Worm (Caenorhabditis elegans) whole organism, L1 larva: ENCODE measurements around the gene srt-70.

Source experiments
- F16B12.6 ChIP-seq: fragments of 150-350 bp; optimal IDR thresholded peaks from 2 replicates; lab custom pipeline; 2014; ENCODE audit warnings: missing biosample characterization, missing genetic modification characterization
- Y116A8C.19 ChIP-seq: sonication (generic microtip); optimal IDR thresholded peaks from 2 replicates; lab custom pipeline; 2016; ENCODE audit warnings: missing compliant biosample characterization, missing genetic modification characterization, borderline replicate concordance
- alr-1 ChIP-seq: fragments of 200-800 bp; sonication (Bioruptor generic); optimal IDR thresholded peaks from 2 replicates; lab custom pipeline; 2018; ENCODE audit warnings: borderline replicate concordance, mild to moderate bottlenecking, missing genetic modification characterization, missing compliant biosample characterization
- ceh-63 ChIP-seq: fragments of 200-800 bp; sonication (Bioruptor generic); optimal IDR thresholded peaks from 2 replicates; lab custom pipeline; 2018; ENCODE audit warnings: mild to moderate bottlenecking, missing genetic modification characterization, missing compliant biosample characterization
- ceh-8 ChIP-seq: fragments of 200-800 bp; sonication (Bioruptor generic); optimal IDR thresholded peaks from 2 replicates; lab custom pipeline; 2018; ENCODE audit warnings: mild to moderate bottlenecking, missing genetic modification characterization, moderate library complexity, missing compliant biosample characterization
- ceh-90 ChIP-seq: sonication (generic microtip); optimal IDR thresholded peaks from 2 replicates; lab custom pipeline; 2016; ENCODE audit warnings: missing genetic modification characterization, missing compliant biosample characterization
- ces-1 ChIP-seq: fragments of 150-350 bp; optimal IDR thresholded peaks from 2 replicates; lab custom pipeline; 2014; ENCODE audit warnings: missing biosample characterization, missing genetic modification reagents, missing genetic modification characterization
- dpl-1 ChIP-seq, 3 experiments: fragments of 150-350 bp in 2 of 3; sonication (generic microtip) in 1 of 3; optimal IDR thresholded peaks; 2 replicates each; lab custom pipeline; 2014 to 2017; ENCODE audit warnings: missing biosample characterization in 3 of 3, missing genetic modification characterization in 3 of 3, missing genetic modification reagents in 3 of 3
- dsc-1 ChIP-seq: sonication (generic microtip); optimal IDR thresholded peaks from 2 replicates; lab custom pipeline; 2016; ENCODE audit warnings: mild to moderate bottlenecking, missing genetic modification characterization, missing compliant biosample characterization
- efl-1 ChIP-seq, 4 experiments: fragments of 150-350 bp; optimal IDR thresholded peaks in 3 of 4; peaks in 1 of 4; 1 replicate in 1 of 4; 2 replicates in 3 of 4; lab custom pipeline; 2014; ENCODE audit warnings: missing biosample characterization in 2 of 4, missing genetic modification characterization in 2 of 4, missing genetic modification reagents in 2 of 4
- egl-27 ChIP-seq, 2 experiments: fragments of 150-350 bp in 1 of 2; sonication (generic microtip); optimal IDR thresholded peaks; 3 replicates each; lab custom pipeline; 2017 to 2018; ENCODE audit warnings: missing biosample characterization in 2 of 2, missing genetic modification characterization in 2 of 2, missing genetic modification reagents in 2 of 2
- elt-2 ChIP-seq: sonication (generic microtip); optimal IDR thresholded peaks from 2 replicates; lab custom pipeline; 2016; ENCODE audit warnings: missing genetic modification characterization, mild to moderate bottlenecking, inconsistent platforms, missing compliant biosample characterization, missing genetic modification reagents
- ets-5 ChIP-seq: fragments of 200-800 bp; sonication (Bioruptor generic); IDR thresholded peaks from 2 replicates; pipeline ENCODE4 v1.3.6; 2022; ENCODE audit warnings: missing genetic modification characterization, missing compliant biosample characterization
- fkh-10 ChIP-seq: sonication (generic microtip); optimal IDR thresholded peaks from 2 replicates; lab custom pipeline; 2017; ENCODE audit warnings: missing biosample characterization, missing genetic modification reagents, missing genetic modification characterization
- fkh-8 ChIP-seq: sonication (generic microtip); optimal IDR thresholded peaks from 2 replicates; lab custom pipeline; 2016; ENCODE audit warnings: mild to moderate bottlenecking, missing genetic modification characterization, missing compliant biosample characterization
- fos-1 ChIP-seq: fragments of 150-350 bp; optimal IDR thresholded peaks from 2 replicates; lab custom pipeline; 2014; ENCODE audit warnings: missing biosample characterization, missing genetic modification characterization
- hlh-17 ChIP-seq: fragments of 200-800 bp; sonication (Bioruptor generic); optimal IDR thresholded peaks from 2 replicates; lab custom pipeline; 2018; ENCODE audit warnings: missing genetic modification characterization, mild to moderate bottlenecking, missing compliant biosample characterization, moderate library complexity, borderline replicate concordance
- lin-13 ChIP-seq: fragments of 150-350 bp; optimal IDR thresholded peaks from 2 replicates; lab custom pipeline; 2014; ENCODE audit warnings: missing biosample characterization, missing genetic modification reagents, missing genetic modification characterization
- lin-15B ChIP-seq: fragments of 150-350 bp; sonication (generic microtip); optimal IDR thresholded peaks from 3 replicates; lab custom pipeline; 2014; ENCODE audit warnings: missing biosample characterization, missing genetic modification characterization
- lin-39 ChIP-seq: fragments of 150-350 bp; optimal IDR thresholded peaks from 2 replicates; lab custom pipeline; 2014; ENCODE audit warnings: missing biosample characterization, missing genetic modification reagents, missing genetic modification characterization
- lsy-2 ChIP-seq, 2 experiments: fragments of 150-350 bp; optimal IDR thresholded peaks; 2 replicates each; lab custom pipeline; 2014; ENCODE audit warnings: missing biosample characterization in 2 of 2, missing genetic modification characterization in 2 of 2
- mdl-1 ChIP-seq, 2 experiments: fragments of 150-350 bp; optimal IDR thresholded peaks; 2 replicates each; lab custom pipeline; 2014 to 2017; ENCODE audit warnings: missing biosample characterization in 2 of 2, missing genetic modification characterization in 2 of 2, inconsistent platforms in 1 of 2
- mef-2 ChIP-seq: fragments of 150-350 bp; optimal IDR thresholded peaks from 2 replicates; lab custom pipeline; 2014; ENCODE audit warnings: missing biosample characterization, missing genetic modification characterization
- mep-1 ChIP-seq: fragments of 150-350 bp; optimal IDR thresholded peaks from 2 replicates; lab custom pipeline; 2014; ENCODE audit warnings: missing biosample characterization, missing genetic modification characterization
- nhr-19 ChIP-seq: fragments of 200-800 bp; sonication (Bioruptor generic); conservative IDR thresholded peaks from 2 replicates; pipeline ENCODE4 v1.3.6; 2022; ENCODE audit warnings: missing genetic modification characterization, missing compliant biosample characterization
- nhr-20 ChIP-seq: sonication (generic microtip); optimal IDR thresholded peaks from 2 replicates; lab custom pipeline; 2016; ENCODE audit warnings: mild to moderate bottlenecking, missing genetic modification characterization, missing compliant biosample characterization
- nhr-237 ChIP-seq: fragments of 150-350 bp; optimal IDR thresholded peaks from 2 replicates; lab custom pipeline; 2014; ENCODE audit warnings: missing biosample characterization, missing genetic modification characterization
- nhr-28 ChIP-seq: fragments of 150-350 bp; optimal IDR thresholded peaks from 2 replicates; lab custom pipeline; 2014; ENCODE audit warnings: missing biosample characterization, missing genetic modification characterization
- nhr-71 ChIP-seq: sonication (generic microtip); optimal IDR thresholded peaks from 2 replicates; lab custom pipeline; 2016; ENCODE audit warnings: mild to moderate bottlenecking, missing genetic modification characterization, moderate library complexity, missing compliant biosample characterization
- nhr-76 ChIP-seq: sonication (generic microtip); optimal IDR thresholded peaks from 2 replicates; lab custom pipeline; 2017; ENCODE audit warnings: missing biosample characterization, missing genetic modification characterization
- nhr-77 ChIP-seq: fragments of 150-350 bp; optimal IDR thresholded peaks from 2 replicates; lab custom pipeline; 2014; ENCODE audit warnings: missing biosample characterization, missing genetic modification characterization
- nhr-85 ChIP-seq: sonication (generic microtip); peaks from one replicate; lab custom pipeline; 2016; ENCODE audit warnings: missing genetic modification characterization, inconsistent platforms, missing compliant biosample characterization
- nhr-90 ChIP-seq: sonication (generic microtip); optimal IDR thresholded peaks from 2 replicates; lab custom pipeline; 2016; ENCODE audit warnings: mild to moderate bottlenecking, missing genetic modification characterization, missing compliant biosample characterization; ENCODE audit not compliant: poor library complexity
- snu-23 ChIP-seq: sonication (generic microtip); optimal IDR thresholded peaks from 2 replicates; lab custom pipeline; 2016; ENCODE audit warnings: missing genetic modification characterization, missing compliant biosample characterization
- sptf-1 ChIP-seq: fragments of 150-350 bp; optimal IDR thresholded peaks from 2 replicates; lab custom pipeline; 2014; ENCODE audit warnings: missing biosample characterization, missing genetic modification characterization
- swsn-7 ChIP-seq: sonication (generic microtip); optimal IDR thresholded peaks from 2 replicates; lab custom pipeline; 2016; ENCODE audit warnings: missing genetic modification characterization, missing compliant biosample characterization
- unc-130 ChIP-seq: fragments of 150-350 bp; optimal IDR thresholded peaks from 2 replicates; lab custom pipeline; 2017; ENCODE audit warnings: missing biosample characterization, missing genetic modification characterization, inconsistent platforms
- unc-30 ChIP-seq: sonication (generic microtip); optimal IDR thresholded peaks from 2 replicates; lab custom pipeline; 2017; ENCODE audit warnings: missing biosample characterization, missing genetic modification characterization
- unc-62 ChIP-seq: fragments of 150-350 bp; optimal IDR thresholded peaks from 2 replicates; lab custom pipeline; 2014; ENCODE audit warnings: missing biosample characterization, missing genetic modification reagents, missing genetic modification characterization
- unc-98 ChIP-seq: fragments of 200-800 bp; sonication (Bioruptor generic); IDR thresholded peaks from 2 replicates; pipeline ENCODE4 v1.3.6; 2022; ENCODE audit warnings: missing genetic modification characterization, missing compliant biosample characterization
- vab-15 ChIP-seq: sonication (generic microtip); optimal IDR thresholded peaks from 2 replicates; lab custom pipeline; 2017; ENCODE audit warnings: missing genotype, mild to moderate bottlenecking, missing genetic modification characterization, missing compliant biosample characterization

srt-70 gene

ce11 chrV:5284270-5284980 is 25.1 kb upstream of the srt-70 start:
- TF ChIP-seq ceh-63 (GFP tag; lab: Kevin White, UChicago) (peak; percentile 46), ceh-8 (GFP tag; lab: Kevin White, UChicago) (peak; percentile 35)

DNA sequence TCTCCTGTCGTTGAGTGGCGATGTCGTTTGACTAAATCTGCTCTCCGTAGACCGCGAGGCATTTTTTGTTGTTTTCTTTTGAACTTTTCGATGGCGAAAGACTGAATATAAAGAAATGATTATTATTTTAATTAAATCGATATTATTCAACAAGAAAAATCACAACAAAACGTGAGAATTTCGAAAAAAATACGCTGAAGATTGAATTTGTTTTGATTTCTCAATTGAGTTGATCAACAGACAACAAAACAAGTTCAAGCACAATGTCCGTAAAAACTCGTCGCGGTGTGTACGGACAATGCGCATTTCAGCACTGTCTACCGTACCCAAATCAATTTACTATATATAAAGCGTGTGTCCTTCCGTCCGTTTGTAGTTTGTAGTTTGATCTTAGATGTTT is 18.7 kb upstream of the srt-70 start, which contains the start of gene B0238.9:
TSS of gene B0238.9 (minus strand) at position 101 of the 400 bp plus-strand sequence.
- TF ChIP-seq swsn-7: no peak
- no peak for TF ChIP-seq mdl-1 (tag; optimal IDR thresholded peaks at IDR 0.05; lab: Kevin White, UChicago)
- no peak for TF ChIP-seq vab-15 (tag; lab: Kevin White, UChicago)
- TF ChIP-seq sptf-1 (tag; lab: Kevin White, UChicago): no peak
- TF ChIP-seq hlh-17 (GFP tag; lab: Kevin White, UChicago): no peak
- TF ChIP-seq nhr-20 (tag; lab: Kevin White, UChicago): no peak
- TF ChIP-seq efl-1 (optimal IDR thresholded peaks at IDR 0.05; lab: Kevin White, UChicago): no peak
- no peak for TF ChIP-seq efl-1 (GFP tag; optimal IDR thresholded peaks at IDR 0.05 in 1 of 2; lab: Kevin White, UChicago)
- TF ChIP-seq lin-15B (tag; lab: Kevin White, UChicago): no peak
- TF ChIP-seq nhr-19 (GFP tag; lab: Robert Waterston, UW): no peak

- no peak for TF ChIP-seq fos-1 (tag; lab: Kevin White, UChicago)
- no peak for TF ChIP-seq efl-1 (optimal IDR thresholded peaks at IDR 0.05; lab: Kevin White, UChicago)
- peak in 1 of 2 experiments; percentile 39 for TF ChIP-seq efl-1 (GFP tag; optimal IDR thresholded peaks at IDR 0.05 in 1 of 2; lab: Kevin White, UChicago)
- TF ChIP-seq snu-23 (GFP tag; lab: Kevin White, UChicago): no peak
- TF ChIP-seq nhr-28: no peak
- TF ChIP-seq nhr-85 (tag; lab: Kevin White, UChicago): peak; percentile 69
- no peak for TF ChIP-seq unc-98 (GFP tag; lab: Robert Waterston, UW)
- TF ChIP-seq nhr-90 (tag; lab: Kevin White, UChicago): peak; percentile 14
- TF ChIP-seq ceh-90 (tag; lab: Kevin White, UChicago): no peak
These were observed 16.2 kb upstream of the srt-70 start for ce11 chrV:5275426-5276007.

- no peak for TF ChIP-seq ceh-8 (GFP tag; lab: Kevin White, UChicago)
- TF ChIP-seq nhr-237 (tag; lab: Kevin White, UChicago): no peak
- TF ChIP-seq dsc-1 (tag; lab: Kevin White, UChicago): no peak
- peak; percentile 20 for TF ChIP-seq lin-15B (tag; lab: Kevin White, UChicago)
- TF ChIP-seq efl-1 (optimal IDR thresholded peaks at IDR 0.05; lab: Kevin White, UChicago): peak; percentile 73 to 78
- peak; percentile 81 to 98 for TF ChIP-seq efl-1 (GFP tag; optimal IDR thresholded peaks at IDR 0.05 in 1 of 2; lab: Kevin White, UChicago)
- TF ChIP-seq nhr-76 (tag; lab: Kevin White, UChicago): no peak
- TF ChIP-seq lin-39 (tag; lab: Kevin White, UChicago): no peak
- TF ChIP-seq nhr-85 (tag; lab: Kevin White, UChicago): no peak
- TF ChIP-seq snu-23 (GFP tag; lab: Kevin White, UChicago): peak; percentile 34
- no peak for TF ChIP-seq F16B12.6 (tag; lab: Kevin White, UChicago)
- TF ChIP-seq hlh-17 (GFP tag; lab: Kevin White, UChicago): no peak
- no peak for TF ChIP-seq sptf-1 (tag; lab: Kevin White, UChicago)
- peak; percentile 36 to 68 for TF ChIP-seq lsy-2 (tag; optimal IDR thresholded peaks at IDR 0.05; lab: Kevin White, UChicago)
- no peak for TF ChIP-seq fkh-10 (GFP tag; lab: Kevin White, UChicago)
- peak; percentile 71 to 81 (median 81) for TF ChIP-seq dpl-1 (GFP tag; optimal IDR thresholded peaks at IDR 0.05; lab: Kevin White, UChicago)
- no peak for TF ChIP-seq unc-130 (tag; lab: Kevin White, UChicago)
- TF ChIP-seq nhr-77: no peak
- peak; percentile 80 for TF ChIP-seq nhr-71 (tag; lab: Kevin White, UChicago)
- peak; percentile 5 for TF ChIP-seq nhr-90 (tag; lab: Kevin White, UChicago)
- no peak for TF ChIP-seq ceh-63 (GFP tag; lab: Kevin White, UChicago)
- TF ChIP-seq ces-1 (GFP tag; lab: Kevin White, UChicago): no peak
- no peak for TF ChIP-seq ets-5 (GFP tag; lab: Robert Waterston, UW)
- TF ChIP-seq egl-27 (tag; optimal IDR thresholded peaks at IDR 0.05; lab: Kevin White, UChicago): no peak
- TF ChIP-seq mep-1 (tag; lab: Kevin White, UChicago): peak; percentile 75
- TF ChIP-seq fkh-8 (tag; lab: Kevin White, UChicago): peak; percentile 26
- TF ChIP-seq mef-2 (tag; lab: Kevin White, UChicago): no peak
- TF ChIP-seq unc-98 (GFP tag; lab: Robert Waterston, UW): no peak
- TF ChIP-seq alr-1 (tag; lab: Kevin White, UChicago): no peak
- TF ChIP-seq Y116A8C.19 (tag; lab: Kevin White, UChicago): no peak
- no peak for TF ChIP-seq unc-62 (GFP tag; lab: Kevin White, UChicago)
- TF ChIP-seq lin-13: peak; percentile 25
- no peak for TF ChIP-seq unc-30 (tag; lab: Kevin White, UChicago)
- no peak for TF ChIP-seq elt-2 (tag; lab: Kevin White, UChicago)
These were observed 15.6 kb upstream of the srt-70 start for ce11 chrV:5274974-5275373.
